Worm (Caenorhabditis elegans) whole organism, L3 larva: ENCODE measurements around the gene exos-1.

Experiments used
- ama-1 ChIP-seq: fragments of 150-350 bp; optimal IDR thresholded peaks from 2 replicates; lab custom pipeline; 2018
- ceh-82 ChIP-seq: fragments of 150-350 bp; optimal IDR thresholded peaks from 2 replicates; lab custom pipeline; 2014; ENCODE audit warnings: missing biosample characterization, missing genetic modification characterization
- ceh-9 ChIP-seq: sonication (generic microtip); optimal IDR thresholded peaks from 2 replicates; lab custom pipeline; 2018; ENCODE audit warnings: missing biosample characterization, missing genetic modification characterization
- egl-27 ChIP-seq: sonication (generic microtip); optimal IDR thresholded peaks from 4 replicates; lab custom pipeline; 2017; ENCODE audit warnings: missing biosample characterization, missing genetic modification reagents, missing genetic modification characterization
- elt-1 ChIP-seq: fragments of 150-350 bp; optimal IDR thresholded peaks from 2 replicates; lab custom pipeline; 2014; ENCODE audit warnings: missing biosample characterization, missing genetic modification characterization
- eor-1 ChIP-seq, 2 experiments: fragments of 150-350 bp; optimal IDR thresholded peaks; 2 replicates each; lab custom pipeline; 2014 to 2018; ENCODE audit warnings: missing biosample characterization in 2 of 2, missing genetic modification characterization in 2 of 2
- fkh-10 ChIP-seq: sonication (generic microtip); optimal IDR thresholded peaks from 2 replicates; lab custom pipeline; 2017; ENCODE audit warnings: missing biosample characterization, missing genetic modification reagents, missing genetic modification characterization
- fos-1 ChIP-seq: fragments of 150-350 bp; optimal IDR thresholded peaks from 2 replicates; lab custom pipeline; 2014; ENCODE audit warnings: missing biosample characterization, missing genetic modification characterization
- nhr-11 ChIP-seq: fragments of 150-350 bp; optimal IDR thresholded peaks from 2 replicates; lab custom pipeline; 2014; ENCODE audit warnings: missing biosample characterization, missing genetic modification characterization
- nhr-237 ChIP-seq: fragments of 150-350 bp; optimal IDR thresholded peaks from 2 replicates; lab custom pipeline; 2014; ENCODE audit warnings: missing biosample characterization, missing genetic modification characterization
- skn-1 ChIP-seq: fragments of 150-350 bp; optimal IDR thresholded peaks from 2 replicates; lab custom pipeline; 2014; ENCODE audit warnings: missing biosample characterization, missing genetic modification characterization
- snpc-4 ChIP-seq: fragments of 150-350 bp; optimal IDR thresholded peaks from 2 replicates; lab custom pipeline; 2014; ENCODE audit warnings: missing biosample characterization, missing genetic modification characterization
- ztf-11 ChIP-seq: fragments of 150-350 bp; optimal IDR thresholded peaks from 2 replicates; lab custom pipeline; 2014; ENCODE audit warnings: missing biosample characterization, missing genetic modification characterization

DNA sequence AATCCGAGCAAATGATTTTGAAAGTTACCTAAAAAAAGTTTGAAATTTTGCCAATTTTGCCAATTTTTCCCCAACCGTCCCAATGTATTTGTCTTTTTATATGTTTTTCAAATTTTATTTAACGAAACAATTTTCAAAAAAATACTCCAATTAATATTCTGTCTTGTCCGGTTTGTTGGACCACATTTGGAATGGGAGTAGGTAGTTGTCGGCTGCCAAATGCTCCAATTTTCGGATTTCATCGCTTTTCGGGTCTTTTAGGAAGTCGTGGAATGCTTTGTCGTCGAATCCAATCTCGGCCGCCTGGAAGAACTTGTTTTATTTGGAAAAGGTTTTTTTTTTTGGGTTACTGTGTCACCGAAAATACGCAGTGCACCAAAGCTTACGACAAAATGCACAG lies 16.3 kb downstream of the exos-1 start:
- TF ChIP-seq eor-1 (tag; optimal IDR thresholded peaks at IDR 0.05; lab: Kevin White, UChicago) (no peak), fos-1 (tag; lab: Kevin White, UChicago) (no peak), snpc-4 (tag; lab: Kevin White, UChicago) (no peak), egl-27 (no peak), ama-1 (no peak), ztf-11 (tag; lab: Kevin White, UChicago) (no peak), elt-1 (no peak), nhr-237 (tag; lab: Kevin White, UChicago) (no peak), ceh-9 (tag; lab: Kevin White, UChicago) (no peak), fkh-10 (GFP tag; lab: Kevin White, UChicago) (no peak), skn-1 (tag; lab: Kevin White, UChicago) (no peak), ceh-82 (tag; lab: Kevin White, UChicago) (no peak), nhr-11 (no peak)
